Worm (Caenorhabditis elegans): Measurements from ENCODE around the gene sra-29.

Gene sra-29

DNA sequence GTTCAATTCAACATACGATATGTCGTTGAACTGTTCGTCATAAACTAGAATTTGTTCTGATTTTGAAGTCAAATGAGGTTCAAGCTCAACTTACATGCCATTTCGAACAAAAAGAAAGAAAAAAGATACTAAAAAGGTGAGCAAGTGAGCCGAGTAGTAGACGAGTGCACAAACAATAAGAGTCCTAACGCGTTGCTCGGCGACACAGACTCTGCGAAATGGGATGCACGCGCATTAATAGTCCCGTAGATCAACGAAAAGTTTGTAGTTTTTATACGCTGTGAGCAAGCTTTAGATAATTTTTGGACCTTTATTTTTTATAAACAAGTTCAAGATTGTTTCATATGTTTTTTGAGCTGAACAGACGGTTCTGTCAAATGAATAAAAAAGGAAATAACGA is 46.9 kb downstream of the sra-29 start, which contains the start of gene C56E6.4:
Gene C56E6.4 (minus strand): TSS at position 101 of the 400 bp plus-strand sequence.
- TF ChIP-seq aly-1 (tag; optimal IDR thresholded peaks at IDR 0.05) (no peak), hmg-4 (GFP tag; optimal IDR thresholded peaks at IDR 0.05) (no peak), scrt-1 (GFP tag; IDR thresholded peaks at IDR 0.05) (no peak), F13C5.2 (tag; optimal IDR thresholded peaks at IDR 0.05) (no peak), tbx-11 (GFP tag; IDR thresholded peaks at IDR 0.05) (no peak), hnd-1 (tag; optimal IDR thresholded peaks at IDR 0.05) (no peak), ama-1 (optimal IDR thresholded peaks at IDR 0.05) (no peak), tra-4 (tag; optimal IDR thresholded peaks at IDR 0.05) (no peak), tbx-37 (GFP tag; conservative IDR thresholded peaks at IDR 0.05) (no peak), ceh-36 (tag; optimal IDR thresholded peaks at IDR 0.05) (no peak), sea-1 (GFP tag; conservative IDR thresholded peaks at IDR 0.05) (no peak), ceh-13 (GFP tag; optimal IDR thresholded peaks at IDR 0.05) (no peak), pes-1 (GFP tag; IDR thresholded peaks at IDR 0.05) (no peak), hmbx-1 (tag; optimal IDR thresholded peaks at IDR 0.05) (no peak), ets-7 (tag; optimal IDR thresholded peaks at IDR 0.05) (no peak), flt-1 (GFP tag; IDR thresholded peaks at IDR 0.05) (no peak), B0310.2 (tag; optimal IDR thresholded peaks at IDR 0.05) (no peak)

DNA sequence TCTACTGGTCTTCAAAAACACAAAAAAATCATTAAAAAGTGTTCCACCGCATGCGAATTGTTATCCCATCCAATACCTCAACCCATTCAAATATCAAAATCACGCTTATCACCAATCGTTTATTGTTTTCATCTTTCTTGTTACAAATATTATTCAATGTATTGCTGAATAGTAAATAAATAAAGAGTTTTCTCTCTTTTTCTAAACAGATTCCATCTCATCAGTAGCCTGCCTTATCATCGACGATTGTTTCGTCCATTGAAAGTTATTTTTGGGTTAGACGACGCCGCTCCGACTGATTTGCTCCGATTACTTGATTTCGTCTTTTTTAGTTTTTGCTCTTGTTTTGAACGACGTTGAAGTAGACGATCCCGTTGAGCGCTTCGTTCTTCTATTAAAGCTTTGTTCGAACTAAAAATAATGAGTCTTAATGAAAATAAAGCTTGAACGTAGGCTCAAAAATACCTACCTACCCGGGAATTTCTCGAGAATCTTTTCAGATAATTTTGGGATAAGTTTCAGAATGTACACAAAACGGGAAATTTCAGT is 49.3 kb downstream of the sra-29 start:
- no peak for TF ChIP-seq sea-1 (GFP tag; conservative IDR thresholded peaks at IDR 0.05)
- TF ChIP-seq ama-1 (optimal IDR thresholded peaks at IDR 0.05) = no peak
- TF ChIP-seq B0310.2 (tag; optimal IDR thresholded peaks at IDR 0.05) = no peak
- no peak for TF ChIP-seq hnd-1 (tag; optimal IDR thresholded peaks at IDR 0.05)
- TF ChIP-seq ceh-36 (tag; optimal IDR thresholded peaks at IDR 0.05) = no peak
- no peak for TF ChIP-seq hmbx-1 (tag; optimal IDR thresholded peaks at IDR 0.05)
- TF ChIP-seq F13C5.2 (tag; optimal IDR thresholded peaks at IDR 0.05) = no peak
- TF ChIP-seq tra-4 (tag; optimal IDR thresholded peaks at IDR 0.05) = no peak
- TF ChIP-seq aly-1 (tag; optimal IDR thresholded peaks at IDR 0.05) = no peak
- TF ChIP-seq pes-1 (GFP tag; IDR thresholded peaks at IDR 0.05) = no peak
- TF ChIP-seq ceh-13 (GFP tag; optimal IDR thresholded peaks at IDR 0.05) = no peak
- TF ChIP-seq ets-7 (tag; optimal IDR thresholded peaks at IDR 0.05) = no peak
- no peak for TF ChIP-seq flt-1 (GFP tag; IDR thresholded peaks at IDR 0.05)
- TF ChIP-seq hmg-4 (GFP tag; optimal IDR thresholded peaks at IDR 0.05) = no peak
- TF ChIP-seq scrt-1 (GFP tag; IDR thresholded peaks at IDR 0.05) = no peak

DNA sequence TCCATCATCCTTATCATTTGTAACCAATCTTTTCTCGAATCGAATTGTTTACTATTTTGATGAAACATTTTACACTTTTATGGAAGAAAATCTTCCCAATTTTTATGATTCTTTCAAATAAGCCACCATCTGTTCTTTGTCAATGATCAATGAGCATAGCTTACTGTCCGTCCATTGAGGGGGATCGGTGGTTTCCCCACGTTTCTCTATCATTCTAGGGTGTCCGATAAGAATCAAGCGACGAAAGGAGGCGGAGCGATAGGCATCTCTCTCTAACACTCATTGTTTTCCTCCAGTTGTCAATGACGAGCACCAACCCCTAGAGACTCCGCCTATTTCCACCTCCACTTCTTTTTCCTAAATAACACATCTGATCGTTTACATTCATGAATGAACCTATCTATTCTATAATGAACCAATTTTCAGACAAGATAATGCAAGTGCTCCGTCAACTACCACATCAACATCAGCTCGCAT is 51.0 kb downstream of the sra-29 start, which contains the start of gene C56E6.2:
Gene C56E6.2 (plus strand): TSS at position 427 of the 477 bp plus-strand sequence.
- TF ChIP-seq F13C5.2 (tag; optimal IDR thresholded peaks at IDR 0.05) (no peak), hnd-1 (tag; optimal IDR thresholded peaks at IDR 0.05) (no peak), flt-1 (GFP tag; IDR thresholded peaks at IDR 0.05) (no peak), B0310.2 (tag; optimal IDR thresholded peaks at IDR 0.05) (no peak), ama-1 (optimal IDR thresholded peaks at IDR 0.05) (no peak), aly-1 (tag; optimal IDR thresholded peaks at IDR 0.05) (no peak), ceh-36 (tag; optimal IDR thresholded peaks at IDR 0.05) (no peak), tra-4 (tag; optimal IDR thresholded peaks at IDR 0.05) (no peak), tbx-37 (GFP tag; conservative IDR thresholded peaks at IDR 0.05) (no peak), ets-7 (tag; optimal IDR thresholded peaks at IDR 0.05) (no peak), pes-1 (GFP tag; IDR thresholded peaks at IDR 0.05) (no peak), hmg-4 (GFP tag; optimal IDR thresholded peaks at IDR 0.05) (no peak), ceh-13 (GFP tag; optimal IDR thresholded peaks at IDR 0.05) (no peak), hmbx-1 (tag; optimal IDR thresholded peaks at IDR 0.05) (no peak), tbx-11 (GFP tag; IDR thresholded peaks at IDR 0.05) (no peak), sea-1 (GFP tag; conservative IDR thresholded peaks at IDR 0.05) (no peak), scrt-1 (GFP tag; IDR thresholded peaks at IDR 0.05) (no peak)
